Fruit fly (Drosophila melanogaster): ENCODE measurements around the gene CG34012.

CG34012 gene

DNA sequence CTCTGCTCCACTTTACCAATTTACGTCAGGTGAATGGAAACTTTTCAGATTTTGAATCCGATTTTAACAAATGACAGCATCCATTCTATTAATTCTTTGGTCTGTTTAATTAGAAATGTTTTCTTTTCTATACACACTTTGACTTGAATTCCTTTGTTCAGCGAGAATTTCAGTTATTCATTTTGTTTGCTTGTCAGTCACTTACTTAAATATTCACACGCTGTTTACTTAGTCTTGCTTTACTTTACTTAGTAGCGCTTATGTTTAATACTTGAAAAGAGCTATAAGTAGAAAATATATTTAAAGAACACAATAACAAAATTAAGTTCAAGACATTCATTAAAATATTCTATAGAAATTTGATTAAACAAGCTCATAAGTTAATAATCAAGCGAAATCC is 1.9 kb downstream of the CG34012 start, which contains the start of gene CG32073:
Gene CG32073, minus strand, starts transcription at position 151 of the 400 bp plus-strand sequence.
- no peak for TF ChIP-seq CG6276 (GFP tag; optimal IDR thresholded peaks at IDR 0.05)
- no peak for TF ChIP-seq Eip93F (GFP tag; optimal IDR thresholded peaks at IDR 0.05)
- TF ChIP-seq CG32006 (GFP tag; optimal IDR thresholded peaks at IDR 0.05): no peak
- no peak for TF ChIP-seq Sox14 (GFP tag; optimal IDR thresholded peaks at IDR 0.05)
- TF ChIP-seq CG6854 (GFP tag; optimal IDR thresholded peaks at IDR 0.05): no peak
- no peak for TF ChIP-seq CG6808 (GFP tag; optimal IDR thresholded peaks at IDR 0.05)
- TF ChIP-seq Sox102F (GFP tag; optimal IDR thresholded peaks at IDR 0.05): no peak
- no peak for TF ChIP-seq salr (GFP tag; optimal IDR thresholded peaks at IDR 0.05)
- TF ChIP-seq Ets21C (GFP tag; optimal IDR thresholded peaks at IDR 0.05): no peak
- TF ChIP-seq CG6792 (GFP tag; optimal IDR thresholded peaks at IDR 0.05): no peak
- no peak for TF ChIP-seq CG3919 (GFP tag; optimal IDR thresholded peaks at IDR 0.05)
- no peak for TF ChIP-seq esn (GFP tag; optimal IDR thresholded peaks at IDR 0.05)
- TF ChIP-seq dsx (GFP tag; optimal IDR thresholded peaks at IDR 0.05; ENCODE audit: poor library complexity, severe bottlenecking): no peak
- no peak for TF ChIP-seq OdsH (GFP tag; optimal IDR thresholded peaks at IDR 0.05)
- TF ChIP-seq CG4318 (GFP tag; optimal IDR thresholded peaks at IDR 0.05): no peak
- TF ChIP-seq CG9139 (GFP tag; optimal IDR thresholded peaks at IDR 0.05): no peak
- TF ChIP-seq CG1621 (tag; optimal IDR thresholded peaks at IDR 0.05): no peak

DNA sequence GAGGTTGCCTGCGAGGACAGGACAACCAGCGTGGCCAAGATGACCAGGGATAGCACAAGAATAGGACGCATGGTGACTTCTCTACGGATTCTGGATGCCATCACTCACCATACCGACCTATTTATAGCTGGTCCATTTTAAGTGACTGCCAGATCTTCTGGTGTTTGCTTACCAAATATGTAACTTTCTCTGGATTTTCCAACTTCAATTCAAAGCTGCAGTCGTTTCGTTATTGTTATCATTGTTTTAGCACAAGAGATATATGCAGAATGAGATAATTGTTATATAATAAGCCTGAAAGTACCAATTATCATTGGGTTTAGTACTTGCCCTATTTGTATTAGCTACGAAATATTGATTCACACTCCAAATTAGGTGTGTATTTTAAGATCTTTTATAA is 5.5 kb downstream of the CG34012 start, which contains the start of gene CG32071:
Gene CG32071, minus strand, starts transcription at position 101 of the 400 bp plus-strand sequence.
- TF ChIP-seq CG6163 (GFP tag; IDR thresholded peaks at IDR 0.05): no peak
- TF ChIP-seq Sox14 (GFP tag; optimal IDR thresholded peaks at IDR 0.05): no peak
- no peak for TF ChIP-seq CG34406 (GFP tag; optimal IDR thresholded peaks at IDR 0.05)
- no peak for TF ChIP-seq CG8632 (GFP tag; optimal IDR thresholded peaks at IDR 0.05)
- TF ChIP-seq Ets96B (tag; optimal IDR thresholded peaks at IDR 0.05): no peak
- no peak for TF ChIP-seq CG6854 (GFP tag; optimal IDR thresholded peaks at IDR 0.05)

DNA sequence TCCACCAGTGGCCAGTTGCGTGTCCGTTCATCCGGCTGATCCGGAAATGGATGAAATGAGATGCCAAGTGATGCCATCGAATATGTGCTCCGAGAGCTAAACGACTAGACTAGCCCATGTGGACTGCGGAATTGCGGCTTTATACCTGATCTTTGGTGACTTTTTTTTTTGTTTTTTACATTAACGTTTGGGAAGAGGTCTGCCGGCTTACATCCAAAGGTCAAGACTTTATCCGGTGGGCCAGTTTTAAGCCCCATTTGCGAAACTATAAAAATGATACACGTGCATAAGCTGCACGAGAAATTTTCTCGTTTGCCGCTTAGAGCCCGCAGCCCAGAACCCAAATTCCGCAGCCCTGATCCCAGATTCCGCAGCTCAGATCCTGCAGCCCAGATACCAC is 6.4 kb downstream of the CG34012 start, which contains the start of gene Elo68alpha:
Gene Elo68alpha, minus strand, starts transcription at position 101 of the 400 bp plus-strand sequence.
- no peak for TF ChIP-seq lz (GFP tag; optimal IDR thresholded peaks at IDR 0.05)
- no peak for TF ChIP-seq CG8119 (GFP tag; IDR thresholded peaks at IDR 0.05)
- TF ChIP-seq cyc (GFP tag; optimal IDR thresholded peaks at IDR 0.05): no peak
- TF ChIP-seq eg (GFP tag; IDR thresholded peaks at IDR 0.05): no peak
- TF ChIP-seq Smox (GFP tag; optimal IDR thresholded peaks at IDR 0.05): no peak
- TF ChIP-seq Eip93F (GFP tag; optimal IDR thresholded peaks at IDR 0.05): no peak
- no peak for TF ChIP-seq fd59A (GFP tag; optimal IDR thresholded peaks at IDR 0.05)
- TF ChIP-seq CG7368 (GFP tag; optimal IDR thresholded peaks at IDR 0.05): no peak
- TF ChIP-seq Sox15 (GFP tag; optimal IDR thresholded peaks at IDR 0.05): no peak
- no peak for TF ChIP-seq CG9139 (GFP tag; optimal IDR thresholded peaks at IDR 0.05)
- no peak for TF ChIP-seq Met (GFP tag; optimal IDR thresholded peaks at IDR 0.05)

dm6 chr3L:11101598-11101997 is 7.7 kb downstream of the CG34012 start, which contains the start of gene Elo68beta:
Gene Elo68beta, minus strand, starts transcription at chr3L:11101698.
- TF ChIP-seq CG11294 (GFP tag; IDR thresholded peaks at IDR 0.05) (no peak), CG8119 (GFP tag; IDR thresholded peaks at IDR 0.05) (no peak), CG10669 (GFP tag; optimal IDR thresholded peaks at IDR 0.05) (no peak), CG7368 (GFP tag; optimal IDR thresholded peaks at IDR 0.05) (no peak), topi (GFP tag; optimal IDR thresholded peaks at IDR 0.05) (no peak), CG34406 (GFP tag; optimal IDR thresholded peaks at IDR 0.05) (no peak), Smox (GFP tag; optimal IDR thresholded peaks at IDR 0.05) (no peak), Blimp-1 (GFP tag; optimal IDR thresholded peaks at IDR 0.05) (no peak), CG15336 (GFP tag; IDR thresholded peaks at IDR 0.05) (no peak), Ets96B (tag; optimal IDR thresholded peaks at IDR 0.05) (no peak), cyc (GFP tag; optimal IDR thresholded peaks at IDR 0.05) (no peak), CG6808 (GFP tag; optimal IDR thresholded peaks at IDR 0.05) (no peak), Sox102F (GFP tag; optimal IDR thresholded peaks at IDR 0.05) (no peak), CG32006 (GFP tag; optimal IDR thresholded peaks at IDR 0.05) (no peak), lz (GFP tag; optimal IDR thresholded peaks at IDR 0.05) (no peak)

Measured in whole organism, prepupa.